Worm (Caenorhabditis elegans) whole organism, L2 larva: ENCODE results near the gene cutl-18.
A peak's percentile ranks its signal among the peaks of the same experiment; 100 is the strongest.

Source experiments
- C34F6.9 ChIP-seq: fragments of 150-350 bp; optimal IDR thresholded peaks from 2 replicates; lab custom pipeline; 2014; ENCODE audit warnings: missing biosample characterization, missing genetic modification characterization
- F13H6.1 ChIP-seq: sonication (generic microtip); optimal IDR thresholded peaks from 2 replicates; lab custom pipeline; 2016; ENCODE audit warnings: missing genetic modification characterization, missing compliant biosample characterization
- R02D3.7 ChIP-seq: fragments of 150-350 bp; optimal IDR thresholded peaks from 2 replicates; lab custom pipeline; 2014; ENCODE audit warnings: missing biosample characterization, missing genetic modification characterization
- Y55F3AM.14 ChIP-seq: fragments of 200-800 bp; sonication (Bioruptor generic); optimal IDR thresholded peaks from 2 replicates; lab custom pipeline; 2018; ENCODE audit warnings: mild to moderate bottlenecking, missing genetic modification characterization, missing compliant biosample characterization
- ZK546.5 ChIP-seq: sonication (generic microtip); optimal IDR thresholded peaks from 2 replicates; lab custom pipeline; 2017; ENCODE audit warnings: missing biosample characterization, missing genetic modification characterization
- aly-2 ChIP-seq: fragments of 150-350 bp; optimal IDR thresholded peaks from 2 replicates; lab custom pipeline; 2014; ENCODE audit warnings: missing biosample characterization, missing genetic modification characterization
- ama-1 ChIP-seq: fragments of 150-350 bp; optimal IDR thresholded peaks from 2 replicates; lab custom pipeline; 2018; ENCODE audit warnings: inconsistent platforms
- blmp-1 ChIP-seq: sonication (generic microtip); optimal IDR thresholded peaks from 2 replicates; lab custom pipeline; 2017; ENCODE audit warnings: missing genetic modification characterization, mild to moderate bottlenecking, missing compliant biosample characterization, antibody characterized with exemption, moderate library complexity; ENCODE audit not compliant: insufficient read depth
- ceh-82 ChIP-seq: fragments of 150-350 bp; optimal IDR thresholded peaks from 2 replicates; lab custom pipeline; 2014; ENCODE audit warnings: missing biosample characterization, missing genetic modification characterization
- crh-2 ChIP-seq: sonication (generic microtip); optimal IDR thresholded peaks from 2 replicates; lab custom pipeline; 2017; ENCODE audit warnings: missing biosample characterization, missing genetic modification characterization
- dmd-4 ChIP-seq: sonication (generic microtip); optimal IDR thresholded peaks from 2 replicates; lab custom pipeline; 2017; ENCODE audit warnings: missing biosample characterization, missing genetic modification characterization
- elt-1 ChIP-seq: fragments of 150-350 bp; optimal IDR thresholded peaks from 2 replicates; lab custom pipeline; 2014; ENCODE audit warnings: missing biosample characterization, missing genetic modification characterization
- elt-3 ChIP-seq: sonication (generic microtip); optimal IDR thresholded peaks from 2 replicates; lab custom pipeline; 2017; ENCODE audit warnings: missing biosample characterization, missing genetic modification characterization
- fos-1 ChIP-seq: fragments of 150-350 bp; optimal IDR thresholded peaks from 2 replicates; lab custom pipeline; 2014; ENCODE audit warnings: missing biosample characterization, missing genetic modification characterization
- gmeb-1 ChIP-seq: fragments of 150-350 bp; optimal IDR thresholded peaks from 2 replicates; lab custom pipeline; 2014; ENCODE audit warnings: missing biosample characterization, missing genetic modification characterization
- lin-11 ChIP-seq: fragments of 150-350 bp; sonication (generic microtip); optimal IDR thresholded peaks from 2 replicates; lab custom pipeline; 2014; ENCODE audit warnings: missing biosample characterization, missing genetic modification characterization, inconsistent platforms, mixed read lengths
- lin-13 ChIP-seq: fragments of 150-350 bp; optimal IDR thresholded peaks from 2 replicates; lab custom pipeline; 2014; ENCODE audit warnings: missing biosample characterization, missing genetic modification reagents, missing genetic modification characterization
- lsy-2 ChIP-seq, 2 experiments: fragments of 150-350 bp in 1 of 2; sonication (generic microtip) in 1 of 2; optimal IDR thresholded peaks; 2 replicates each; lab custom pipeline; 2014 to 2017; ENCODE audit warnings: missing biosample characterization in 2 of 2, missing genetic modification characterization in 2 of 2
- mab-5 ChIP-seq: fragments of 150-350 bp; optimal IDR thresholded peaks from 2 replicates; lab custom pipeline; 2014; ENCODE audit warnings: missing biosample characterization, missing genetic modification characterization
- nhr-10 ChIP-seq: sonication (generic microtip); optimal IDR thresholded peaks from 2 replicates; lab custom pipeline; 2017; ENCODE audit warnings: missing biosample characterization, missing genetic modification characterization
- nhr-11 ChIP-seq: fragments of 150-350 bp; optimal IDR thresholded peaks from 2 replicates; lab custom pipeline; 2014; ENCODE audit warnings: missing biosample characterization, missing genetic modification characterization
- nhr-129 ChIP-seq: fragments of 150-350 bp; optimal IDR thresholded peaks from 2 replicates; lab custom pipeline; 2014; ENCODE audit warnings: missing biosample characterization, missing genetic modification characterization
- nhr-21 ChIP-seq: fragments of 150-350 bp; optimal IDR thresholded peaks from 2 replicates; lab custom pipeline; 2014; ENCODE audit warnings: missing biosample characterization, missing genetic modification characterization
- nhr-23 ChIP-seq: fragments of 150-350 bp; optimal IDR thresholded peaks from 2 replicates; lab custom pipeline; 2014; ENCODE audit warnings: missing biosample characterization, missing genetic modification reagents, missing genetic modification characterization
- nhr-237 ChIP-seq: fragments of 150-350 bp; optimal IDR thresholded peaks from 2 replicates; lab custom pipeline; 2014; ENCODE audit warnings: missing biosample characterization, missing genetic modification characterization
- nhr-25 ChIP-seq: fragments of 150-350 bp; sonication (generic microtip); optimal IDR thresholded peaks from 3 replicates; lab custom pipeline; 2014; ENCODE audit warnings: missing biosample characterization, missing genetic modification characterization
- nhr-6 ChIP-seq: fragments of 150-350 bp; optimal IDR thresholded peaks from 2 replicates; lab custom pipeline; 2014; ENCODE audit warnings: missing biosample characterization, missing genetic modification characterization
- nhr-77 ChIP-seq: fragments of 150-350 bp; optimal IDR thresholded peaks from 2 replicates; lab custom pipeline; 2014; ENCODE audit warnings: missing biosample characterization, missing genetic modification characterization
- peb-1 ChIP-seq: fragments of 150-350 bp; optimal IDR thresholded peaks from 2 replicates; lab custom pipeline; 2014; ENCODE audit warnings: missing biosample characterization, missing genetic modification characterization
- sem-4 ChIP-seq: fragments of 150-350 bp; optimal IDR thresholded peaks from 2 replicates; lab custom pipeline; 2014; ENCODE audit warnings: missing biosample characterization, missing genetic modification reagents, missing genetic modification characterization
- skn-1 ChIP-seq: sonication (generic microtip); optimal IDR thresholded peaks from 2 replicates; lab custom pipeline; 2017; ENCODE audit warnings: missing biosample characterization, missing genetic modification characterization
- sma-3 ChIP-seq: sonication (generic microtip); optimal IDR thresholded peaks from 2 replicates; lab custom pipeline; 2016; ENCODE audit warnings: missing genetic modification reagents, missing genetic modification characterization, missing compliant biosample characterization
- sma-9 ChIP-seq, 2 experiments: fragments of 150-350 bp in 1 of 2; sonication (generic microtip) in 1 of 2; optimal IDR thresholded peaks; 2 replicates each; lab custom pipeline; 2014 to 2016; ENCODE audit warnings: missing genetic modification characterization in 2 of 2, mild to moderate bottlenecking in 1 of 2, missing biosample characterization in 1 of 2, missing compliant biosample characterization in 1 of 2, missing genetic modification reagents in 1 of 2, moderate library complexity in 1 of 2
- unc-39 ChIP-seq: fragments of 150-350 bp; optimal IDR thresholded peaks from 2 replicates; lab custom pipeline; 2014; ENCODE audit warnings: missing biosample characterization, missing genetic modification characterization
- unc-55 ChIP-seq: fragments of 150-350 bp; sonication (generic microtip); optimal IDR thresholded peaks from 3 replicates; lab custom pipeline; 2014; ENCODE audit warnings: missing biosample characterization, missing genetic modification reagents, missing genetic modification characterization
- unc-62 ChIP-seq: fragments of 150-350 bp; optimal IDR thresholded peaks from 2 replicates; lab custom pipeline; 2014; ENCODE audit warnings: missing biosample characterization, missing genetic modification reagents, missing genetic modification characterization
- zag-1 ChIP-seq: fragments of 150-350 bp; optimal IDR thresholded peaks from 2 replicates; lab custom pipeline; 2014; ENCODE audit warnings: missing biosample characterization, missing genetic modification characterization
- ztf-1 ChIP-seq: fragments of 200-800 bp; sonication (Bioruptor generic); conservative IDR thresholded peaks from 2 replicates; pipeline ENCODE4 v1.3.6; 2022; ENCODE audit warnings: missing genetic modification characterization, missing compliant biosample characterization
- ztf-11 ChIP-seq: sonication (generic microtip); optimal IDR thresholded peaks from 2 replicates; lab custom pipeline; 2017; ENCODE audit warnings: missing biosample characterization, missing genetic modification characterization
- ztf-4 ChIP-seq: fragments of 150-350 bp; optimal IDR thresholded peaks from 2 replicates; lab custom pipeline; 2014; ENCODE audit warnings: missing biosample characterization, missing genetic modification characterization

The cutl-18 gene

DNA sequence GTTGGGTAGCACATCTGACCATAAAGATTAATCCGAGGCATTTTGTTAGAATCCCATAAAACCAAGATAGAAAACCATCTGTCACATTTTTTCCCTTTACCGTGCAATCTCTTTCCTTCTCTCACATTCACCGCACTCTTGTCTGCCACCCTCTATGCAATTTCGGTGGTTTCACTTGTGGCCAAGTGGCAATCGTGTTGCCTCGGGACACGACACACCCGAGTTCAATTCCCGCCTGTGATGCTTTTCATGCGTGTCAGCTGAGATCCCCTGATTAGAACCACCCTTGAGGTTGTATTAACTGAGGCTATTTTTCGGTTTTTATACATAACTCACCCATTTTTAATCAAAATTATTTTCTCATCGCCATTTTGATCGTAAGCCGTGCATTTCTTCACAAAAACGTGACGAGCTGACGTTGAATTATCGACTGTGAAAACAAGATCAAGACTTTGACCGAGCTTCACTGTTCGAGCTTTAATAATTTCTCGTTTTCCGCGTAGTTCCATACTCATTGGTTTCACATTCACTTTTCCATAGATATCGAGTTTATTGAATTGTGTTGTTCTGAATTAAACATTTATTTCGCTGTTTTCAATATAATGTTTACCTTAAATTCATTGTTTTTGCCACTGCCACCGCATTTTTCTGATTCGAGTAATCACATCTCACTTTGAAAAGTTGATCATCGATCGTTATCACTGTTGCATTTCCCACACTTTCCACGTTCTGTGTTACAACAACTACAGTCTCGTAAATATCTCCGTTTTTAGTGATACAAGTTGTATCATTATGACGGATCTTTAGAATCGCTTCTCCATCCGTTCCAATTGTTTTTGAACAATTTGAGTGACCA is 2.4 kb downstream of the cutl-18 start (continued):
- peak; percentile 82 for TF ChIP-seq sma-9 (GFP tag; optimal IDR thresholded peaks at IDR 0.05; lab: Kevin White, UChicago)
- TF ChIP-seq sma-9 (tag; optimal IDR thresholded peaks at IDR 0.05; lab: Kevin White, UChicago) = no peak
- no peak for TF ChIP-seq peb-1 (tag; lab: Kevin White, UChicago)
- TF ChIP-seq ceh-82 (tag; lab: Kevin White, UChicago) = peak; percentile 40
- TF ChIP-seq zag-1 (tag; lab: Kevin White, UChicago) = peak; percentile 9
- no peak for TF ChIP-seq skn-1 (tag; lab: Kevin White, UChicago)
- TF ChIP-seq crh-2 (tag; lab: Kevin White, UChicago) = peak; percentile 91
- no peak for TF ChIP-seq unc-62
- TF ChIP-seq elt-3 (tag; lab: Kevin White, UChicago) = peak; percentile 23
- TF ChIP-seq nhr-77 (tag; lab: Kevin White, UChicago) = no peak
- peak; percentile 71 for TF ChIP-seq lin-13 (GFP tag; lab: Kevin White, UChicago)
- no peak for TF ChIP-seq elt-1 (tag; lab: Kevin White, UChicago)
- no peak for TF ChIP-seq unc-55 (GFP tag; lab: Kevin White, UChicago)
- TF ChIP-seq C34F6.9 (tag; lab: Kevin White, UChicago) = peak; percentile 46
- TF ChIP-seq lin-11 (tag; lab: Kevin White, UChicago) = peak; percentile 84
- peak; percentile 92 for TF ChIP-seq F13H6.1

DNA sequence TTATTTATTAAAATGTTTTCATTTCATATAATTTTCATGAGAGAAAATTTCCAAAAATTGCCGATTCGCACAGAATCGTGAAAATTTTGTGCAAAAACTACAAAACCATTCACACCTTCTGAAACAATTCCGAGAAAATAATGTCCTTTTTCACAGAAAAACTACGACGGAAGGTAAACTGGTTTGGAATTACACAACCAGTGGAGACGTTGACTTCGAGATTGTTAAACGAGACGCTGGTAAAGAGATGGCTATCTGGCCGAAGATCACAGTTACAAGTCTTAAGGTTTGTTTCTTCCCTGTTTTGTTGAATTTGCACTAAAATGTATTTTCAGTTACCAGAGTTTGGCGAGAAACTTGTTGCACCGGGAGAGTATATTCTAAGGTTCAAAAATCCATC is 3.8 kb downstream of the cutl-18 start:
- TF ChIP-seq sem-4 (no peak), nhr-23 (tag; lab: Kevin White, UChicago) (no peak), unc-39 (no peak), nhr-25 (peak; percentile 9), nhr-10 (tag; lab: Kevin White, UChicago) (no peak)
- TF ChIP-seq, all 48 proteins: peak for 1

DNA sequence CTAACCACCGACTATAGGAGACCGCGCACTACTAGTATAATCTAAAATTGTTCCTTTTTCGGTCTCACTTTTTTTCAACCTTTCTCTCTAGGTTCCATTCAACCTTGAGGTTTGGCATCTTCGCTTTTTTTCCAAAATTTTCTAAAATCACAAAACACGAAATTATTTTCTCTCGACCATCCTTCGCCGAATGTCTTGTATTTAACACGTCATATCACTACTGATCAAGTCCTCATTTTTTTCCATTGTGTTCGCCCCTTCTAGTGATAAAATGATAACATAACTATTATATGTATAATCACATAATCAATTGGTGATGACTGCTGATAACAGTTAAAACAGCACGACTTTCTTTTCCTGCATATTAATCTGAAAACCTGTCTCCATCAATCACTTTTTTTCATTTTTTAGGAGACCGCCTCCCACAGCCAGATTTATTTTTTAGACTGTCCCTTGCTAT is 5.7 kb downstream of the cutl-18 start, which contains the start of gene T03F7.7:
Gene T03F7.7 (plus strand): TSS at position 410 of the 460 bp plus-strand sequence.
- TF ChIP-seq fos-1 (tag; lab: Kevin White, UChicago) (peak; percentile 97), ztf-4 (tag; lab: Kevin White, UChicago) (no peak), nhr-6 (no peak), sma-3 (peak; percentile 61), blmp-1 (tag; lab: Kevin White, UChicago) (peak; percentile 55), ztf-11 (tag; lab: Kevin White, UChicago) (no peak), dmd-4 (tag; lab: Kevin White, UChicago) (no peak), crh-2 (tag; lab: Kevin White, UChicago) (peak; percentile 36), sma-9 (GFP tag; optimal IDR thresholded peaks at IDR 0.05; lab: Kevin White, UChicago) (peak; percentile 32), sma-9 (tag; optimal IDR thresholded peaks at IDR 0.05; lab: Kevin White, UChicago) (no peak), nhr-25 (peak; percentile 55), unc-39 (no peak)
- TF ChIP-seq, all 48 proteins: peak for 6

DNA sequence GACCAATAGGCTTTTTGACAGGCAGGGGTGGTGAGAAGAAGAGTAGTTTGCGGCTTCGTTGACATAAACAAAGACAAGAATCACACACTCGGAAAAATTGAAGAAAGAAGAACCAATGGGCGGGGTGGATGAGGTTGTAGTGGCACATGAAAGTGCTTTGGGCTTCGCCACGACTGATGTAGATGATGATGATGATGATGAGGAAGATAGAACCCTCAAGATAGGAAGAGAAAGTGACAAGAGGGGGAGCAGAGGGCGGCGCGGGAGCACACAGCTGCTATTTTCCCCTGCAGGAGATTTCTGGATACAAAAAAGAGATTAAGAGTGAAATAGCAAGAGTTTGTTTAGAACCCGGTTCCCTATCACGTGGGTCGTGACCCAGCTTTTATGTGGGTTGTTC is 7.8 kb downstream of the cutl-18 start:
- TF ChIP-seq nhr-129 (tag; lab: Kevin White, UChicago) = peak; percentile 56
- peak; percentile 18 for TF ChIP-seq C34F6.9 (tag; lab: Kevin White, UChicago)
- TF ChIP-seq sma-9 (GFP tag; optimal IDR thresholded peaks at IDR 0.05; lab: Kevin White, UChicago) = peak; percentile 76
- no peak for TF ChIP-seq sma-9 (tag; optimal IDR thresholded peaks at IDR 0.05; lab: Kevin White, UChicago)
- TF ChIP-seq nhr-11 (tag; lab: Kevin White, UChicago) = no peak
- TF ChIP-seq F13H6.1 = peak; percentile 80
- peak in 1 of 2 experiments; percentile 22 for TF ChIP-seq lsy-2 (tag; optimal IDR thresholded peaks at IDR 0.05; lab: Kevin White, UChicago)
- TF ChIP-seq zag-1 (tag; lab: Kevin White, UChicago) = peak; percentile 12
- no peak for TF ChIP-seq nhr-25
- TF ChIP-seq gmeb-1 = no peak
- TF ChIP-seq elt-3 (tag; lab: Kevin White, UChicago) = no peak

DNA sequence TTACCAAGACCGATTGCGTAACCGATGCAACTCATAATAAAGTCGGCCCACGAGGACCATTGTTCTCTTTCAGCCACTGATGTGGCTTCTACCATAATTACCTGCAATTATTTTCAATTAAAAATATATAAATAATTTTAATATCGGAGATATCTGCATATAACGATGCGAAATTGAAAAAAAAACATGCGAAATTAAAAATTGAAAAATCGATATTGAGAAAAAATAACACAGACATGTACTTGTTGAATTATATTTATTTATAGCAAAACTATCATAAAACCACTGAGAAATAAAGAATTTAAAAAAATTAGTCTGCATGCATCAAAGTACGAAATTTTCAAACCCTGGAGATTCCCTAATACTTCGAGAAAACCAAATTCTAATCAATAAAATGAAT is 8.4 kb downstream of the cutl-18 start, which contains the start of gene snf-11:
Gene snf-11 (minus strand): TSS at position 101 of the 400 bp plus-strand sequence.
- no peak for TF ChIP-seq dmd-4 (tag; lab: Kevin White, UChicago)
- no peak for TF ChIP-seq elt-3 (tag; lab: Kevin White, UChicago)
- no peak for TF ChIP-seq nhr-25
- TF ChIP-seq ztf-1 (GFP tag; lab: Robert Waterston, UW) = no peak
- TF ChIP-seq ztf-4 (tag; lab: Kevin White, UChicago) = no peak
- no peak for TF ChIP-seq nhr-23 (tag; lab: Kevin White, UChicago)
- no peak for TF ChIP-seq blmp-1 (tag; lab: Kevin White, UChicago)
- TF ChIP-seq aly-2 (tag; lab: Kevin White, UChicago) = no peak
- TF ChIP-seq mab-5 (tag; lab: Kevin White, UChicago) = no peak
- TF ChIP-seq nhr-237 (tag; lab: Kevin White, UChicago) = no peak
- TF ChIP-seq ZK546.5 (tag; lab: Kevin White, UChicago) = no peak
- no peak for TF ChIP-seq nhr-129 (tag; lab: Kevin White, UChicago)
- TF ChIP-seq unc-55 (GFP tag; lab: Kevin White, UChicago) = no peak
- TF ChIP-seq crh-2 (tag; lab: Kevin White, UChicago) = no peak
- no peak for TF ChIP-seq nhr-21 (tag; lab: Kevin White, UChicago)
- no peak for TF ChIP-seq Y55F3AM.14 (GFP tag; lab: Kevin White, UChicago)
- TF ChIP-seq sem-4 = no peak
- TF ChIP-seq R02D3.7 (tag; lab: Kevin White, UChicago) = no peak
- no peak for TF ChIP-seq ama-1 (lab: Kevin White, UChicago)
